Worm (Caenorhabditis elegans) whole organism, L4 larva: ENCODE results near the gene C44B12.3.

Source experiments
- Y75B8A.6 ChIP-seq: fragments of 200-800 bp; sonication (Bioruptor generic); IDR thresholded peaks from 2 replicates; pipeline ENCODE4 v1.3.6; 2022; ENCODE audit warnings: missing genetic modification reagents, missing genetic modification characterization, missing compliant biosample characterization
- aha-1 ChIP-seq: fragments of 150-350 bp; peaks from one replicate; lab custom pipeline; 2014; ENCODE audit warnings: missing biosample characterization, missing genetic modification characterization
- ama-1 ChIP-seq: fragments of 150-350 bp; optimal IDR thresholded peaks from 2 replicates; lab custom pipeline; 2014; ENCODE audit warnings: inconsistent platforms, mixed read lengths
- ceh-82 ChIP-seq: sonication (generic microtip); optimal IDR thresholded peaks from 2 replicates; lab custom pipeline; 2017; ENCODE audit warnings: missing biosample characterization, missing genetic modification characterization
- daf-12 ChIP-seq: fragments of 150-350 bp; optimal IDR thresholded peaks from 2 replicates; lab custom pipeline; 2014; ENCODE audit warnings: missing biosample characterization, missing genetic modification reagents, missing genetic modification characterization
- lin-39 ChIP-seq: fragments of 150-350 bp; optimal IDR thresholded peaks from 2 replicates; lab custom pipeline; 2014; ENCODE audit warnings: missing biosample characterization, missing genetic modification reagents, missing genetic modification characterization
- mep-1 ChIP-seq: fragments of 150-350 bp; sonication (generic microtip); optimal IDR thresholded peaks from 3 replicates; lab custom pipeline; 2014; ENCODE audit warnings: missing biosample characterization, missing genetic modification characterization
- pha-4 ChIP-seq, 2 experiments: fragments of 150-350 bp in 1 of 2; fragments of 200-800 bp in 1 of 2; sonication (Bioruptor generic) in 1 of 2; IDR thresholded peaks in 1 of 2; optimal IDR thresholded peaks in 1 of 2; 2 replicates each; pipeline versions ENCODE4 v1.3.6 to Lab custom; 2014 to 2022; ENCODE audit warnings: missing genetic modification characterization in 2 of 2, missing genetic modification reagents in 2 of 2, missing biosample characterization in 1 of 2, missing compliant biosample characterization in 1 of 2
- snpc-4 ChIP-seq: fragments of 150-350 bp; optimal IDR thresholded peaks from 2 replicates; lab custom pipeline; 2014; ENCODE audit warnings: missing biosample characterization, missing genetic modification characterization
- unc-39 ChIP-seq: sonication (generic microtip); optimal IDR thresholded peaks from 2 replicates; lab custom pipeline; 2017; ENCODE audit warnings: missing biosample characterization, missing genetic modification characterization
- unc-62 ChIP-seq, 3 experiments: fragments of 150-350 bp in 1 of 3; sonication (generic microtip); optimal IDR thresholded peaks in 2 of 3; peaks in 1 of 3; 1 replicate in 1 of 3; 2 replicates in 2 of 3; lab custom pipeline; 2014 to 2017; ENCODE audit warnings: missing biosample characterization in 3 of 3, missing genetic modification characterization in 3 of 3, missing genetic modification reagents in 3 of 3, missing genotype in 1 of 3
- ztf-11 ChIP-seq: fragments of 150-350 bp; optimal IDR thresholded peaks from 2 replicates; lab custom pipeline; 2014; ENCODE audit warnings: missing biosample characterization, missing genetic modification characterization

ce11 chrIV:1126490-1126889, 21.9 kb downstream of the C44B12.3 start, which contains the start of gene perm-2:
- TF ChIP-seq unc-62 (GFP tag; optimal IDR thresholded peaks at IDR 0.05 in 1 of 2; lab: Kevin White, UChicago) (no peak), unc-62 (tag; optimal IDR thresholded peaks at IDR 0.05; lab: Kevin White, UChicago) (no peak), ztf-11 (no peak), daf-12 (no peak), snpc-4 (tag; lab: Kevin White, UChicago) (no peak), aha-1 (no peak), mep-1 (tag; lab: Kevin White, UChicago) (no peak), unc-39 (tag; lab: Kevin White, UChicago) (no peak), ceh-82 (tag; lab: Kevin White, UChicago) (no peak), ama-1 (lab: Kevin White, UChicago) (no peak), Y75B8A.6 (GFP tag; lab: Robert Waterston, UW) (no peak), lin-39 (tag; lab: Kevin White, UChicago) (no peak), pha-4 (GFP tag; IDR thresholded peaks at IDR 0.05; lab: Robert Waterston, UW) (no peak), pha-4 (tag; optimal IDR thresholded peaks at IDR 0.05; lab: Kevin White, UChicago) (no peak)
